Worm (Caenorhabditis elegans): Measurements from ENCODE around the gene Y81G3A.2.
"Not testable (repeated sequence)": the region's sequence is repeated elsewhere in the genome, so short reads cannot be mapped to it uniquely, and the experiment has no call there.

Y81G3A.2 gene

ce11 chrII:13047609-13048008, 33.1 kb upstream of the Y81G3A.2 start, which contains the start of gene F42G4.2:
Gene F42G4.2 (plus strand): TSS chrII:13047909.
- not testable (repeated sequence) for TF ChIP-seq C06A6.2 (GFP tag; conservative IDR thresholded peaks at IDR 0.05); nfyb-1 (GFP tag; IDR thresholded peaks at IDR 0.05); F57C9.4 (tag; optimal IDR thresholded peaks at IDR 0.05)

- no peak for TF ChIP-seq dpl-1 (GFP tag; optimal IDR thresholded peaks at IDR 0.05)
- no peak for TF ChIP-seq ZK185.1 (tag; optimal IDR thresholded peaks at IDR 0.05; ENCODE audit: poor library complexity, severe bottlenecking)
- TF ChIP-seq F52B5.7 (tag; optimal IDR thresholded peaks at IDR 0.05): no peak
- TF ChIP-seq lin-54 (GFP tag; optimal IDR thresholded peaks at IDR 0.05): no peak
- TF ChIP-seq fkh-3 (tag; optimal IDR thresholded peaks at IDR 0.05): no peak
- TF ChIP-seq mxl-1 (tag; optimal IDR thresholded peaks at IDR 0.05): no peak
- no peak for TF ChIP-seq tlf-1 (GFP tag; optimal IDR thresholded peaks at IDR 0.05)
- no peak for TF ChIP-seq atf-7 (tag; optimal IDR thresholded peaks at IDR 0.05)
- no peak for TF ChIP-seq Y79H2A.3 (GFP tag; conservative IDR thresholded peaks at IDR 0.05)
- peak; percentile 56 for TF ChIP-seq snpc-1.1 (tag; optimal IDR thresholded peaks at IDR 0.05; ENCODE audit: insufficient read depth)
- no peak for TF ChIP-seq xnd-1 (tag; optimal IDR thresholded peaks at IDR 0.05)
- TF ChIP-seq lag-1 (GFP tag; IDR thresholded peaks at IDR 0.05): no peak
- TF ChIP-seq C17E4.6 (GFP tag; IDR thresholded peaks at IDR 0.05): no peak
- TF ChIP-seq zfh-2 (GFP tag; conservative IDR thresholded peaks at IDR 0.05): peak; percentile 77
- no peak for TF ChIP-seq Y53F4B.3 (GFP tag; IDR thresholded peaks at IDR 0.05)
- TF ChIP-seq F22D6.2 (tag; optimal IDR thresholded peaks at IDR 0.05): no peak
- TF ChIP-seq aptf-2 (GFP tag; conservative IDR thresholded peaks at IDR 0.05): no peak
- TF ChIP-seq snpc-4 (GFP tag; optimal IDR thresholded peaks at IDR 0.05): peak; percentile 55
- peak in 2 of 4 experiments; percentile 71 to 88 for TF ChIP-seq snpc-4 (tag; optimal IDR thresholded peaks at IDR 0.05)
- no peak for TF ChIP-seq snpc-1.3 (tag; optimal IDR thresholded peaks at IDR 0.05; ENCODE audit: insufficient read depth)
- TF ChIP-seq let-526 (GFP tag; IDR thresholded peaks at IDR 0.05): no peak
- TF ChIP-seq nhr-80 (tag; optimal IDR thresholded peaks at IDR 0.05): no peak
- TF ChIP-seq F57C9.4 (tag; optimal IDR thresholded peaks at IDR 0.05): no peak
- TF ChIP-seq ets-4 (GFP tag; optimal IDR thresholded peaks at IDR 0.05): no peak
- no peak for TF ChIP-seq Y95B8A.8 (GFP tag; IDR thresholded peaks at IDR 0.05)
- no peak for TF ChIP-seq madf-6 (GFP tag; IDR thresholded peaks at IDR 0.05)
- no peak for TF ChIP-seq ccch-3 (GFP tag; optimal IDR thresholded peaks at IDR 0.05)
- TF ChIP-seq sptf-2 (GFP tag; optimal IDR thresholded peaks at IDR 0.05): no peak
- peak; percentile 54; the same call in 1 of the 2 replicates for TF ChIP-seq hmg-1.2 (GFP tag; IDR thresholded peaks at IDR 0.05)
- TF ChIP-seq nfya-1 (tag; optimal IDR thresholded peaks at IDR 0.05; ENCODE audit: borderline replicate concordance, insufficient read depth): no peak
- no peak for TF ChIP-seq cebp-2 (GFP tag; IDR thresholded peaks at IDR 0.05)
These were observed 30.7 kb upstream of the Y81G3A.2 start for ce11 chrII:13050050-13050449.

ce11 chrII:13053443-13053842, 27.3 kb upstream of the Y81G3A.2 start:
- no peak for TF ChIP-seq madf-3 (GFP tag; IDR thresholded peaks at IDR 0.05)

ce11 chrII:13056580-13056979, 24.1 kb upstream of the Y81G3A.2 start, which contains the start of gene zyx-1:
Gene zyx-1 (plus strand): TSS chrII:13056910.
- TF ChIP-seq egl-44 (GFP tag; IDR thresholded peaks at IDR 0.05) (no peak), rec-8 (tag; optimal IDR thresholded peaks at IDR 0.05) (no peak), madf-10 (tag; optimal IDR thresholded peaks at IDR 0.05) (no peak), zfh-2 (GFP tag; conservative IDR thresholded peaks at IDR 0.05) (peak; percentile 88), D2030.7 (GFP tag; IDR thresholded peaks at IDR 0.05) (no peak), nfya-2 (GFP tag; IDR thresholded peaks at IDR 0.05) (no peak), T26A5.8 (tag; optimal IDR thresholded peaks at IDR 0.05) (no peak), K11D2.4 (GFP tag; IDR thresholded peaks at IDR 0.05) (no peak), ceh-40 (GFP tag; IDR thresholded peaks at IDR 0.05) (no peak), atf-7 (tag; optimal IDR thresholded peaks at IDR 0.05) (no peak), B0035.1 (tag; optimal IDR thresholded peaks at IDR 0.05) (no peak), athp-1 (tag; optimal IDR thresholded peaks at IDR 0.05) (no peak), egrh-3 (GFP tag; IDR thresholded peaks at IDR 0.05) (peak; percentile 37; the same call in 1 of the 2 replicates), nhr-90 (tag; optimal IDR thresholded peaks at IDR 0.05) (no peak)

Data from whole organism, young adult.